Fruit fly (Drosophila melanogaster) whole organism, embryonic: ENCODE measurements around the gene CG33124.

ENCODE experiments used
- ATbp ChIP-seq: fragments of 200-800 bp; sonication (Bioruptor generic); optimal IDR thresholded peaks from 2 replicates; lab custom pipeline; 2017; ENCODE audit warnings: missing biosample characterization, mild to moderate bottlenecking, missing genetic modification characterization, missing genetic modification reagents
- Awh ChIP-seq: fragments of 200-800 bp; sonication (Bioruptor generic); IDR thresholded peaks from 2 replicates; pipeline ENCODE4, ENCODE4 v1.3.6; 2022; ENCODE audit warnings: missing biosample characterization, missing genetic modification characterization
- CG10147 ChIP-seq: fragments of 200-800 bp; sonication (Bioruptor generic); optimal IDR thresholded peaks from 2 replicates; lab custom pipeline; 2019; ENCODE audit warnings: missing biosample characterization, mild to moderate bottlenecking, missing genetic modification characterization, moderate library complexity
- CG11560 ChIP-seq: fragments of 200-800 bp; sonication (Bioruptor generic); IDR thresholded peaks from 3 replicates; pipeline ENCODE4 v1.3.6; 2022; ENCODE audit warnings: missing biosample characterization, missing genetic modification characterization
- CG11723 ChIP-seq: fragments of 200-800 bp; sonication (Bioruptor generic); optimal IDR thresholded peaks from 2 replicates; lab custom pipeline; 2017; ENCODE audit warnings: missing biosample characterization, mild to moderate bottlenecking, missing genetic modification characterization
- CG12071 ChIP-seq: fragments of 200-800 bp; sonication (Bioruptor generic); optimal IDR thresholded peaks from 3 replicates; lab custom pipeline; 2018; ENCODE audit warnings: missing biosample characterization, mild to moderate bottlenecking, missing genetic modification characterization
- CG12942 ChIP-seq: fragments of 200-800 bp; sonication (Bioruptor generic); optimal IDR thresholded peaks from 3 replicates; lab custom pipeline; 2016; ENCODE audit warnings: missing biosample characterization, missing genetic modification characterization
- CG13624 ChIP-seq: fragments of 200-800 bp; sonication (Bioruptor generic); optimal IDR thresholded peaks from 2 replicates; lab custom pipeline; 2016; ENCODE audit warnings: missing biosample characterization, missing genetic modification characterization
- CG14710 ChIP-seq: fragments of 200-800 bp; sonication (Bioruptor generic); optimal IDR thresholded peaks from 3 replicates; lab custom pipeline; 2019; ENCODE audit warnings: missing biosample characterization, mild to moderate bottlenecking, missing genetic modification characterization, moderate library complexity
- CG16813 ChIP-seq: fragments of 200-800 bp; sonication (Bioruptor generic); IDR thresholded peaks from 3 replicates; pipeline ENCODE4 v1.3.6; 2022; ENCODE audit warnings: missing biosample characterization, missing genetic modification characterization; ENCODE audit not compliant: partially characterized antibody
- CG17359 ChIP-seq: fragments of 200-800 bp; sonication (Bioruptor generic); optimal IDR thresholded peaks from 3 replicates; lab custom pipeline; 2018; ENCODE audit warnings: missing biosample characterization, mild to moderate bottlenecking, missing genetic modification characterization, moderate library complexity
- CG17568 ChIP-seq: fragments of 200-800 bp; sonication (Bioruptor generic); optimal IDR thresholded peaks from 2 replicates; lab custom pipeline; 2018; ENCODE audit warnings: missing biosample characterization, mild to moderate bottlenecking, missing genetic modification characterization, moderate library complexity
- CG17912 ChIP-seq: fragments of 200-800 bp; sonication (Bioruptor generic); optimal IDR thresholded peaks from 2 replicates; lab custom pipeline; 2018; ENCODE audit warnings: missing biosample characterization, mild to moderate bottlenecking, missing genetic modification characterization
- CG1832 ChIP-seq: fragments of 200-800 bp; sonication (Bioruptor generic); optimal IDR thresholded peaks from 2 replicates; lab custom pipeline; 2017; ENCODE audit warnings: missing biosample characterization, mild to moderate bottlenecking, missing genetic modification characterization, inconsistent platforms
- CG18476 ChIP-seq: fragments of 200-800 bp; sonication (Bioruptor generic); optimal IDR thresholded peaks from 2 replicates; lab custom pipeline; 2016; ENCODE audit warnings: missing biosample characterization, mild to moderate bottlenecking, missing genetic modification characterization
- CG18764 ChIP-seq: fragments of 200-800 bp; sonication (Bioruptor generic); optimal IDR thresholded peaks from 3 replicates; lab custom pipeline; 2016; ENCODE audit warnings: missing biosample characterization, missing genetic modification characterization
- CG30403 ChIP-seq: fragments of 200-800 bp; sonication (Bioruptor generic); optimal IDR thresholded peaks from 3 replicates; lab custom pipeline; 2016; ENCODE audit warnings: missing biosample characterization, missing genetic modification characterization
- CG31441 ChIP-seq: fragments of 200-800 bp; sonication (Bioruptor generic); IDR thresholded peaks from 2 replicates; pipeline ENCODE4 v1.3.6; 2022; ENCODE audit warnings: missing biosample characterization, missing genetic modification characterization
- CG3726 ChIP-seq: fragments of 200-800 bp; sonication (Bioruptor generic); IDR thresholded peaks from 3 replicates; pipeline ENCODE4, ENCODE4 v1.3.6; 2022; ENCODE audit warnings: missing biosample characterization, missing genetic modification characterization
- CG8924 ChIP-seq: fragments of 200-800 bp; optimal IDR thresholded peaks from 3 replicates; lab custom pipeline; 2019; ENCODE audit warnings: missing biosample characterization, mild to moderate bottlenecking, missing genetic modification characterization, moderate library complexity
- CG9797 ChIP-seq: fragments of 200-800 bp; sonication (Bioruptor generic); optimal IDR thresholded peaks from 3 replicates; lab custom pipeline; 2018; ENCODE audit warnings: missing biosample characterization, mild to moderate bottlenecking, missing genetic modification characterization
- Dip2 ChIP-seq: fragments of 200-800 bp; sonication (Bioruptor generic); IDR thresholded peaks from 2 replicates; pipeline ENCODE4 v1.3.6; 2022; ENCODE audit warnings: missing biosample characterization, missing genetic modification characterization
- Hand ChIP-seq: fragments of 200-800 bp; sonication (Bioruptor generic); optimal IDR thresholded peaks from 2 replicates; lab custom pipeline; 2017; ENCODE audit warnings: mild to moderate bottlenecking, missing biosample characterization, missing genetic modification reagents, missing genetic modification characterization
- HmgD ChIP-seq: fragments of 200-800 bp; sonication (Bioruptor generic); optimal IDR thresholded peaks from 3 replicates; lab custom pipeline; 2016; ENCODE audit warnings: missing biosample characterization, missing genetic modification characterization
- Jarid2 ChIP-seq: fragments of 200-800 bp; sonication (Bioruptor generic); optimal IDR thresholded peaks from 3 replicates; lab custom pipeline; 2017; ENCODE audit warnings: mild to moderate bottlenecking, missing biosample characterization, missing genetic modification reagents, missing genetic modification characterization
- Kr ChIP-seq: fragments of 200-800 bp; sonication (Bioruptor generic); optimal IDR thresholded peaks from 2 replicates; lab custom pipeline; 2017; ENCODE audit warnings: missing biosample characterization, mild to moderate bottlenecking, missing genetic modification characterization
- Opbp ChIP-seq: fragments of 200-800 bp; sonication (Bioruptor generic); IDR thresholded peaks from 3 replicates; pipeline ENCODE4 v1.3.6; 2022; ENCODE audit warnings: missing biosample characterization, missing genetic modification characterization; ENCODE audit not compliant: partially characterized antibody
- Stat92E ChIP-seq, 3 experiments: fragments of >200 bp in 2 of 3; fragments of 200-800 bp in 1 of 3; sonication (Bioruptor generic) in 1 of 3; optimal IDR thresholded peaks; 2 replicates each; lab custom pipeline; 2017 to 2019; ENCODE audit warnings: missing biosample characterization in 3 of 3, missing genetic modification characterization in 3 of 3, mild to moderate bottlenecking in 1 of 3, moderate library complexity in 1 of 3
- Tbp ChIP-seq: fragments of >200 bp; optimal IDR thresholded peaks from 2 replicates; lab custom pipeline; 2018; ENCODE audit warnings: missing biosample characterization, missing genetic modification characterization
- Xbp1 ChIP-seq: fragments of 200-800 bp; sonication (Bioruptor generic); optimal IDR thresholded peaks from 3 replicates; lab custom pipeline; 2016; ENCODE audit warnings: missing biosample characterization, mild to moderate bottlenecking, missing genetic modification characterization
- ab ChIP-seq: fragments of 200-800 bp; sonication (Bioruptor generic); optimal IDR thresholded peaks from 2 replicates; lab custom pipeline; 2016; ENCODE audit warnings: missing biosample characterization, missing genetic modification characterization
- bbx ChIP-seq: fragments of 200-800 bp; sonication (Bioruptor generic); IDR thresholded peaks from 2 replicates; pipeline ENCODE4 v1.3.6; 2022; ENCODE audit warnings: missing biosample characterization, missing genetic modification characterization; ENCODE audit not compliant: partially characterized antibody
- bcd ChIP-seq: fragments of 200-800 bp; sonication (Bioruptor generic); optimal IDR thresholded peaks from 2 replicates; lab custom pipeline; 2017; ENCODE audit warnings: missing biosample characterization, mild to moderate bottlenecking, missing genetic modification characterization
- caup ChIP-seq: fragments of 200-800 bp; sonication (Bioruptor generic); optimal IDR thresholded peaks from 3 replicates; lab custom pipeline; 2017; ENCODE audit warnings: missing biosample characterization, mild to moderate bottlenecking, missing genetic modification characterization, moderate library complexity; ENCODE audit not compliant: severe bottlenecking
- crc ChIP-seq: fragments of 200-800 bp; sonication (Bioruptor generic); optimal IDR thresholded peaks from 2 replicates; lab custom pipeline; 2016; ENCODE audit warnings: missing biosample characterization, missing genetic modification characterization
- danr ChIP-seq: fragments of 200-800 bp; sonication (Bioruptor generic); IDR thresholded peaks from 2 replicates; pipeline ENCODE4 v1.3.6; 2022; ENCODE audit warnings: missing biosample characterization, missing genetic modification characterization
- en ChIP-seq: fragments of 200-800 bp; sonication (Bioruptor generic); optimal IDR thresholded peaks from 2 replicates; lab custom pipeline; 2016; ENCODE audit warnings: missing biosample characterization, missing genetic modification characterization
- hb ChIP-seq: fragments of 200-800 bp; sonication (Bioruptor generic); IDR thresholded peaks from 3 replicates; pipeline ENCODE4 v1.3.6; 2022; ENCODE audit warnings: missing biosample characterization, missing genetic modification characterization; ENCODE audit not compliant: partially characterized antibody
- her ChIP-seq: fragments of 200-800 bp; sonication (Bioruptor generic); optimal IDR thresholded peaks from 2 replicates; lab custom pipeline; 2016; ENCODE audit warnings: missing biosample characterization, missing genetic modification characterization
- mirr ChIP-seq: fragments of 200-800 bp; sonication (Bioruptor generic); optimal IDR thresholded peaks from 3 replicates; lab custom pipeline; 2018; ENCODE audit warnings: missing biosample characterization, mild to moderate bottlenecking, missing genetic modification characterization
- nau ChIP-seq: fragments of 200-800 bp; sonication (Bioruptor generic); optimal IDR thresholded peaks from 3 replicates; lab custom pipeline; 2017; ENCODE audit warnings: missing biosample characterization, mild to moderate bottlenecking, missing genetic modification characterization, missing genetic modification reagents
- nom ChIP-seq: fragments of 200-800 bp; sonication (Bioruptor generic); optimal IDR thresholded peaks from 2 replicates; lab custom pipeline; 2017; ENCODE audit warnings: missing biosample characterization, missing genetic modification characterization, mild to moderate bottlenecking, moderate library complexity, missing genetic modification reagents
- oc ChIP-seq: fragments of 200-800 bp; sonication (Bioruptor generic); optimal IDR thresholded peaks from 2 replicates; lab custom pipeline; 2018; ENCODE audit warnings: missing biosample characterization, mild to moderate bottlenecking, missing genetic modification characterization, moderate library complexity
- sob ChIP-seq: fragments of 200-800 bp; sonication (Bioruptor generic); IDR thresholded peaks from 2 replicates; pipeline ENCODE4 v1.3.6; 2022; ENCODE audit warnings: missing biosample characterization, missing genetic modification characterization
- ssp ChIP-seq: fragments of 200-800 bp; sonication (Bioruptor generic); IDR thresholded peaks from 2 replicates; pipeline ENCODE4 v1.3.6; 2022; ENCODE audit warnings: missing biosample characterization, missing genetic modification characterization
- tna ChIP-seq: fragments of 200-800 bp; sonication (Bioruptor generic); IDR thresholded peaks from 2 replicates; pipeline ENCODE4 v1.3.6; 2022; ENCODE audit warnings: missing biosample characterization, missing genetic modification characterization; ENCODE audit not compliant: partially characterized antibody
- trh ChIP-seq: fragments of 200-800 bp; sonication (Bioruptor generic); optimal IDR thresholded peaks from 2 replicates; lab custom pipeline; 2016; ENCODE audit warnings: missing biosample characterization, missing genetic modification characterization
- zfh1 ChIP-seq: fragments of 200-800 bp; sonication (Bioruptor generic); IDR thresholded peaks from 3 replicates; pipeline ENCODE4 v1.3.6; 2022; ENCODE audit warnings: missing biosample characterization, missing genetic modification characterization
- zfh2 ChIP-seq: fragments of 200-800 bp; sonication (Bioruptor generic); optimal IDR thresholded peaks from 2 replicates; lab custom pipeline; 2016; ENCODE audit warnings: missing biosample characterization, missing genetic modification characterization

CG33124 gene

dm6 chr2L:2168184-2168893, 40.6 kb downstream of the CG33124 start (continued):
- TF ChIP-seq Awh (GFP tag; lab: Robert Waterston, UW), result no peak
- TF ChIP-seq CG10147, result no peak
- no peak for TF ChIP-seq en (GFP tag; lab: Kevin White, UChicago)
- peak; percentile 34 for TF ChIP-seq CG8924
- TF ChIP-seq CG3726 (GFP tag; lab: Robert Waterston, UW), result no peak
- TF ChIP-seq CG17912 (GFP tag; lab: Kevin White, UChicago), result peak; percentile 49
- peak; percentile 4 for TF ChIP-seq Jarid2 (GFP tag; lab: Kevin White, UChicago)
- no peak for TF ChIP-seq ssp (GFP tag; lab: Robert Waterston, UW)
- TF ChIP-seq CG9797 (GFP tag; lab: Kevin White, UChicago), result no peak
- no peak for TF ChIP-seq crc (GFP tag; lab: Kevin White, UChicago)
- TF ChIP-seq nau, result peak; percentile 16
- peak; percentile 1 for TF ChIP-seq CG14710 (tag; lab: Kevin White, UChicago)
- no peak for TF ChIP-seq tna (GFP tag; lab: Robert Waterston, UW)
- TF ChIP-seq zfh2, result no peak
- no peak for TF ChIP-seq Hand
- TF ChIP-seq her (GFP tag; lab: Kevin White, UChicago), result no peak
- no peak for TF ChIP-seq bbx (GFP tag; lab: Robert Waterston, UW)
- TF ChIP-seq sob, result no peak
- TF ChIP-seq CG18476, result no peak
- TF ChIP-seq danr (GFP tag; lab: Robert Waterston, UW), result no peak
- no peak for TF ChIP-seq ab (GFP tag; lab: Kevin White, UChicago)
- TF ChIP-seq zfh1 (GFP tag; lab: Robert Waterston, UW), result no peak
- peak; percentile 31 for TF ChIP-seq CG17359 (tag; lab: Kevin White, UChicago)
- TF ChIP-seq hb (GFP tag; lab: Robert Waterston, UW), result no peak
- no peak for TF ChIP-seq Opbp (GFP tag; lab: Robert Waterston, UW)
- peak; percentile 74 for TF ChIP-seq CG12071
- TF ChIP-seq CG31441 (GFP tag; lab: Robert Waterston, UW), result no peak
- peak; percentile 92 for TF ChIP-seq mirr (GFP tag; lab: Kevin White, UChicago)
- TF ChIP-seq bcd (GFP tag; lab: Kevin White, UChicago), result no peak
- no peak for TF ChIP-seq trh (GFP tag; lab: Kevin White, UChicago)
- no peak for TF ChIP-seq CG16813
- no peak for TF ChIP-seq HmgD (GFP tag; lab: Kevin White, UChicago)
- TF ChIP-seq CG17568, result peak; percentile 74
- TF ChIP-seq CG11560 (tag; lab: Robert Waterston, UW), result no peak
- TF ChIP-seq caup (GFP tag; lab: Kevin White, UChicago), result peak; percentile 69
- no peak for TF ChIP-seq CG1832 (GFP tag; lab: Kevin White, UChicago)
- no peak for TF ChIP-seq oc (tag; lab: Kevin White, UChicago)
- TF ChIP-seq CG11723, result no peak
- TF ChIP-seq CG18764 (GFP tag; lab: Kevin White, UChicago), result no peak
- TF ChIP-seq CG30403 (GFP tag; lab: Kevin White, UChicago), result no peak
- no peak for TF ChIP-seq CG12942 (GFP tag; lab: Kevin White, UChicago)
- peak; percentile 40 for TF ChIP-seq Kr (GFP tag; lab: Kevin White, UChicago)
- TF ChIP-seq Xbp1 (GFP tag; lab: Kevin White, UChicago), result no peak
- TF ChIP-seq Dip2 (GFP tag; lab: Robert Waterston, UW), result no peak
- TF ChIP-seq CG13624 (GFP tag; lab: Kevin White, UChicago), result no peak
- TF ChIP-seq nom (GFP tag; lab: Kevin White, UChicago), result no peak
- no peak for TF ChIP-seq Stat92E (GFP tag; optimal IDR thresholded peaks at IDR 0.05; lab: Kevin White, UChicago)
- no peak for TF ChIP-seq Tbp
- peak; percentile 77 for TF ChIP-seq ATbp (GFP tag; lab: Kevin White, UChicago)
